Worm (Caenorhabditis elegans): ENCODE results near the gene cox-5A.

DNA sequence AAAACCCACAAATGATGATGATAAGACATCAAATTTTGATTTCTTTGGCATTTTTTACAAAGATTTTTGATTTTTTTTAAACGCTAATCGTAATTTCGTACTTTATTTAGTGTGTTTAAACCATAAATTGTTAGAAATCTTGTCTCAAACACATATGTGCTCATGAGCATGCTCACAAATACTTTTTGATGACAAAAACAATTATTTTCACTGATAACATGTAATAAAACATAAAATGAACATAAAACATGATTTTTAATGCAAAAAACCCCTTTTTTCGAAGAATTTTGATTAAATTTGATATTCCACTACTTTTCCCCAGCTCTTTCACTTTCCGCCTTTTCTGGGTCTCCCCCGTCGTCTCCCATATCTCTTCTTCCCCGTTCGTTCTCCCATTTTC lies 27.5 kb downstream of the cox-5A start:
- TF ChIP-seq W03F9.2 (tag; optimal IDR thresholded peaks at IDR 0.05) (no peak), dao-5 (tag; optimal IDR thresholded peaks at IDR 0.05) (no peak)

Measured in whole organism, L4/young adult.